Worm (Caenorhabditis elegans): ENCODE measurements around the gene ZK418.13.

The ZK418.13 gene

DNA sequence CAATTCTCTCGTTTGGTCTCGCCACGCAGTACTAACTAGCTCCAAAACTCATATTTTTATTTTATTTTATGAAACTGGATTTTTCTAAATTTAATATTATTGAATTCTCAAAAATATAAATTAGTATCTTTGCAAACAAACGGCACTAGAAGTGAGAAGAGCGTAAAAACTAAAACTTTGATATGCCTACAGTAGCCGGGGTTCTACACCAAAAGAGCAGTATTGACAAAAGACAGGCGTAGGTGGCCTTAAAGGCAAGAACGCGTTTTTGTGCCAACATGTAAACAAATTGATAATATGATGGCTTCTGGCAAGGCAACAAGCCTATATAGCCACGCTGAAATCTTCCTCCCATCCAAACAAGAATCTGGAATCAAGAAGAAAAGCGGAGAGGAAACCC, 13.7 kb downstream of the ZK418.13 start, which contains the start of gene R01H2.1:
R01H2.1 (plus strand) TSS at position 301 of the 400 bp plus-strand sequence.
- TF ChIP-seq elt-2 (tag; optimal IDR thresholded peaks at IDR 0.05) (no peak), fkh-10 (GFP tag; optimal IDR thresholded peaks at IDR 0.05) (no peak), lin-15B (tag; optimal IDR thresholded peaks at IDR 0.05) (no peak), nhr-12 (tag; optimal IDR thresholded peaks at IDR 0.05) (no peak), lin-39 (tag; optimal IDR thresholded peaks at IDR 0.05) (no peak), jun-1 (tag; optimal IDR thresholded peaks at IDR 0.05) (no peak), zag-1 (tag; optimal IDR thresholded peaks at IDR 0.05) (no peak), elt-1 (tag; optimal IDR thresholded peaks at IDR 0.05) (no peak), mdl-1 (tag; optimal IDR thresholded peaks at IDR 0.05) (no peak), ceh-28 (tag; optimal IDR thresholded peaks at IDR 0.05) (no peak), lsy-12 (tag; optimal IDR thresholded peaks at IDR 0.05) (no peak), aly-2 (tag; optimal IDR thresholded peaks at IDR 0.05) (no peak)

ce11 chrIII:7060531-7061095, 15.7 kb downstream of the ZK418.13 start, which contains the start of gene egg-2:
TSS of gene egg-2 (minus strand) at chrIII:7060583.
- TF ChIP-seq nhr-11 (tag; optimal IDR thresholded peaks at IDR 0.05) (no peak), snpc-4 (tag; optimal IDR thresholded peaks at IDR 0.05) (no peak), daf-12 (tag; optimal IDR thresholded peaks at IDR 0.05) (no peak), nhr-67 (tag; optimal IDR thresholded peaks at IDR 0.05) (no peak), nhr-76 (tag; optimal IDR thresholded peaks at IDR 0.05) (no peak), lsy-12 (tag; optimal IDR thresholded peaks at IDR 0.05) (no peak), mdl-1 (tag; optimal IDR thresholded peaks at IDR 0.05) (no peak), jun-1 (tag; optimal IDR thresholded peaks at IDR 0.05) (no peak), nhr-23 (tag; optimal IDR thresholded peaks at IDR 0.05) (no peak), R02D3.7 (tag; optimal IDR thresholded peaks at IDR 0.05) (no peak), unc-62 (GFP tag; optimal IDR thresholded peaks at IDR 0.05) (no peak)

ce11 chrIII:7056241-7056640, 20.0 kb downstream of the ZK418.13 start, which contains the start of gene R01H2.2:
TSS of gene R01H2.2 (plus strand) at chrIII:7056541.
- TF ChIP-seq nhr-67 (tag; optimal IDR thresholded peaks at IDR 0.05) = no peak
- no peak for TF ChIP-seq sea-2 (GFP tag; optimal IDR thresholded peaks at IDR 0.05)
- no peak for TF ChIP-seq egl-27 (tag; optimal IDR thresholded peaks at IDR 0.05)
- TF ChIP-seq mdl-1 (tag; optimal IDR thresholded peaks at IDR 0.05) = no peak
- TF ChIP-seq elt-2 (tag; optimal IDR thresholded peaks at IDR 0.05) = no peak
- no peak for TF ChIP-seq mml-1 (tag; optimal IDR thresholded peaks at IDR 0.05)
- no peak for TF ChIP-seq daf-12 (tag; optimal IDR thresholded peaks at IDR 0.05)
- TF ChIP-seq lin-15B (tag; optimal IDR thresholded peaks at IDR 0.05) = no peak
- no peak for TF ChIP-seq nhr-76 (tag; optimal IDR thresholded peaks at IDR 0.05)
- no peak for TF ChIP-seq ceh-16 (tag; optimal IDR thresholded peaks at IDR 0.05)
- no peak for TF ChIP-seq nhr-12 (tag; optimal IDR thresholded peaks at IDR 0.05)
- TF ChIP-seq lin-39 (tag; optimal IDR thresholded peaks at IDR 0.05) = no peak
- no peak for TF ChIP-seq skn-1 (tag; optimal IDR thresholded peaks at IDR 0.05)
- no peak for TF ChIP-seq tbx-2 (tag; optimal IDR thresholded peaks at IDR 0.05)
- TF ChIP-seq pha-4 (tag; optimal IDR thresholded peaks at IDR 0.05) = no peak
- no peak for TF ChIP-seq hmg-11 (tag; optimal IDR thresholded peaks at IDR 0.05)

DNA sequence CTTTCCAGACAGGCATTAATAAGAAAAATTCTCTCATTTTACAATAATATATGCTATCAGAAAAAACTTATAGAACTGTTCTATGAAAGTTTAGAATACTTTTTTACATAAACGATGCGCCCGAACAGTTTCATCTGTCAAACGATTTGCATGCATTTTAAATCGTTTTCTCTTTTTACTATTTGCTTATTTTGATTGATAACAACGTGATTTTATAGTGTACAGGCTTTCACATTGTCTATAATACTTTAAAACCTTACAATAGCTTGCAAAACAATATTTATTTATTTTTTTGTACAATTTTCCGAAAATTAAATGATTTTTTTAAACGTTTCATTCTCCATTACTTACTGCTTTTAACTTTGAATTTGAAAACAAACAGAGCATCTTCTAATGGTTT, 30.6 kb downstream of the ZK418.13 start, which contains the start of gene R01H2.7:
R01H2.7 (minus strand) TSS at position 101 of the 400 bp plus-strand sequence.
- TF ChIP-seq ceh-16 (tag; optimal IDR thresholded peaks at IDR 0.05) = no peak
- TF ChIP-seq R02D3.7 (tag; optimal IDR thresholded peaks at IDR 0.05) = no peak
- TF ChIP-seq nhr-77 (tag; optimal IDR thresholded peaks at IDR 0.05) = no peak
- TF ChIP-seq lin-15B (tag; optimal IDR thresholded peaks at IDR 0.05) = no peak
- no peak for TF ChIP-seq nhr-11 (tag; optimal IDR thresholded peaks at IDR 0.05)
- no peak for TF ChIP-seq mml-1 (tag; optimal IDR thresholded peaks at IDR 0.05)
- no peak for TF ChIP-seq nhr-23 (tag; optimal IDR thresholded peaks at IDR 0.05)
- TF ChIP-seq jun-1 (tag; optimal IDR thresholded peaks at IDR 0.05) = no peak
- TF ChIP-seq egl-5 (tag; optimal IDR thresholded peaks at IDR 0.05) = no peak
- TF ChIP-seq hmg-11 (tag; optimal IDR thresholded peaks at IDR 0.05) = no peak

DNA sequence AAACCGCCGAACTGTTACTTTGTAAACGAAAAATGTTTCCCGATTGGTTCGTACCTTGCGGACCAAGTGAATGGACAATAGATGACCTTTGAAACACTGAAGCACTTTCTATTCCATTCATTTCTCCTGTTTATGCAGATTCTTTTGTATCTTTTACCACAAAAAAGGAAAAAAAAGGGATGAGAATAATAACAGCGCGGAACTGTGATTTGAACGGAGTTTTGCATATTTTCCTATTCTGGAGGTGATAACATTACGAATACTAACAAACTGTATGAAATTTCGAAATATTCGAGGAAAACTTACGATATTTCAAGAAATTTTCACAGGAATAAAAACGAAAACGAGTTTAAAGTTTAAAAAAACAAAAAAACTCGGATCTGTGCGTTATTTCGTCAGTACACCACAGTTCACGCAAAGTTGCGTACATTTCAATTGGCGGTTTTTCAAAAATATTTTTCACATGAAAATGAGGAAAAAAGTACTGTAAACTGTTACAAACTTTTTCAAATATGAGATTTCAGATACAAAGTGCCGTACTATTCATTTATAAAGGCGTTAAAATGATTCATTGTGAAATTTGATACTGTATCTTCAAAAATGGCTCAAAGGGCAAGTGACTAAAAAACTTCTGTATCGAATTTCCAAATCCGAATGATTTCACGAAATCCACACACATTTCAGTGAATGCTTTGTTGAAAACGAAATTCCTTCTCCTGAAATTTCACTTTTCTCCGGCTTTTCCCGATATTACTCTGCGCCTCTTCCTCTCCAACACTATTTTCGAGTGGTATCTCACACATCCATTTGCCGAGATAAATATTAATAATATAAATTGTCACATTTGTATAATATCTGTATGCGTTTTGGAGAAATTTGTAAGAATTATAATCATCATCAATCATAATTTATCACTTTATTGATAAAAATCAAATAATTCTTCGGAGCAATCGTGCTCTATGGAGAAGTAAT, 41.7 kb downstream of the ZK418.13 start:
- TF ChIP-seq nhr-23 (tag; optimal IDR thresholded peaks at IDR 0.05) = no peak
- TF ChIP-seq nhr-12 (tag; optimal IDR thresholded peaks at IDR 0.05) = no peak
- TF ChIP-seq nhr-25 (tag; optimal IDR thresholded peaks at IDR 0.05) = no peak
- no peak for TF ChIP-seq tbx-2 (tag; optimal IDR thresholded peaks at IDR 0.05)
